Worm (Caenorhabditis elegans) whole organism, L1 larva: ENCODE measurements around the gene srw-32.

ENCODE experiments used
- C04F5.9 ChIP-seq: sonication (generic microtip); optimal IDR thresholded peaks from 2 replicates; lab custom pipeline; 2016; ENCODE audit warnings: missing genetic modification characterization, missing compliant biosample characterization
- ces-1 ChIP-seq: fragments of 150-350 bp; optimal IDR thresholded peaks from 2 replicates; lab custom pipeline; 2014; ENCODE audit warnings: missing biosample characterization, missing genetic modification reagents, missing genetic modification characterization
- egl-13 ChIP-seq: sonication (generic microtip); optimal IDR thresholded peaks from 2 replicates; lab custom pipeline; 2016; ENCODE audit warnings: missing genotype, missing genetic modification reagents, missing genetic modification characterization, missing compliant biosample characterization
- fkh-10 ChIP-seq: sonication (generic microtip); optimal IDR thresholded peaks from 2 replicates; lab custom pipeline; 2017; ENCODE audit warnings: missing biosample characterization, missing genetic modification reagents, missing genetic modification characterization
- tbx-2 ChIP-seq: sonication (generic microtip); optimal IDR thresholded peaks from 2 replicates; lab custom pipeline; 2016; ENCODE audit warnings: missing genetic modification characterization, missing compliant biosample characterization
- ztf-11 ChIP-seq, 2 experiments: sonication (generic microtip); optimal IDR thresholded peaks; 2 replicates each; lab custom pipeline; 2016 to 2017; ENCODE audit warnings: missing genetic modification characterization in 2 of 2, missing biosample characterization in 1 of 2, missing compliant biosample characterization in 1 of 2
- ztf-4 ChIP-seq: fragments of 150-350 bp; optimal IDR thresholded peaks from 2 replicates; lab custom pipeline; 2014; ENCODE audit warnings: missing biosample characterization, missing genetic modification characterization

DNA sequence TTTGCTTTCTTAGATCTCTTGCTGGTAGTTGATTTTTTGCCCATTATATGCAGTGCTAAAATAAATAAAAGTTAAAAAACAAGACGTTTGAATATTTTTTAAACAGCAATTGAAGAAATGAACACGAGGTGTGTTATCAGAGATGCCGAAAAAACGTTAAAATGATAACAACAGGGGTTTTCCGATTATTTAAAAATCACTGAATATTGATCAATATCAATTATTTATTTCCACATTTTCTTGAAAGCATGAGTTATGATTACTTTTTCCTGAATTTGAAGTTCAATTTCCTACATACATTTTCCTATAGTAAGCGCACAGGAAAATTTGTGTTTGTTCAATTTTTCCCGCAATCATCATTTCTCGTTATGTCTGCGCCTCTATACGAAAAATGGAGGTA is 38.3 kb downstream of the srw-32 start:
- TF ChIP-seq ztf-4 (tag; lab: Kevin White, UChicago) (no peak), C04F5.9 (no peak), tbx-2 (tag; lab: Kevin White, UChicago) (no peak), ces-1 (GFP tag; lab: Kevin White, UChicago) (no peak), ztf-11 (tag; optimal IDR thresholded peaks at IDR 0.05; lab: Kevin White, UChicago) (no peak), egl-13 (no peak), fkh-10 (no peak)
